Worm (Caenorhabditis elegans): ENCODE data around the gene clc-23.

DNA sequence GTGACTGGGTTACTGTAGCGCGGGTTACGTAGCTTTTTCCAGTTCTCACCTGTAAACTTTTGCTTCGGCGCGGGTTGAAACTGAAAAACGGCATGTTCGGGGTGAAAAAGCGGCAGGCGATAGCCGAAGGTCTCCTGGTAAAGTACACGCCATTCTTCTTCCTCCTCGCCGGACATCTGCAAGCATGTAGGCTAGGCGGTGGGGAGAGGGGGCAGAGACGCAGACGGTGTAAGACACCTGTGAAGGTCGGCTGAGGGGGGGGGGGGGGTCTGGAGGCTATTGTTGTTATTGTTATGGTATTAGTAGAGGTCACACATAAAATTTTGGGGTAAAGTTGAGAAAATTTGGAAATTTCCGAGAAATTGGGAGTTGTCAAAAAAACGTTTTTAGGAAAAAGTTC, 32.3 kb downstream of the clc-23 start, which contains the start of gene fbxo-11.2:
- TF ChIP-seq hnd-1 (tag; optimal IDR thresholded peaks at IDR 0.05) (no peak), flt-1 (GFP tag; IDR thresholded peaks at IDR 0.05) (no peak), ceh-13 (GFP tag; optimal IDR thresholded peaks at IDR 0.05) (no peak), tra-4 (tag; optimal IDR thresholded peaks at IDR 0.05) (no peak), ceh-36 (tag; optimal IDR thresholded peaks at IDR 0.05) (no peak), ama-1 (optimal IDR thresholded peaks at IDR 0.05) (no peak), hmbx-1 (tag; optimal IDR thresholded peaks at IDR 0.05) (no peak), B0310.2 (tag; optimal IDR thresholded peaks at IDR 0.05) (no peak), hmg-4 (GFP tag; optimal IDR thresholded peaks at IDR 0.05) (no peak)

Data from whole organism, early embryonic.